Fruit fly (Drosophila melanogaster) whole organism, embryonic: ENCODE measurements around the gene Tango2.

Source experiments
- Abd-B ChIP-seq: fragments of 200-800 bp; sonication (Bioruptor generic); optimal IDR thresholded peaks from 2 replicates; lab custom pipeline; 2018; ENCODE audit warnings: missing biosample characterization, mild to moderate bottlenecking, missing genetic modification characterization, moderate library complexity
- Atf3 ChIP-seq: fragments of 200-800 bp; sonication (Bioruptor generic); optimal IDR thresholded peaks from 3 replicates; lab custom pipeline; 2016; ENCODE audit warnings: missing biosample characterization, missing genetic modification characterization
- CG13424 ChIP-seq: fragments of 200-800 bp; sonication (Bioruptor generic); optimal IDR thresholded peaks from 2 replicates; lab custom pipeline; 2019; ENCODE audit warnings: missing biosample characterization, mild to moderate bottlenecking, missing genetic modification characterization, moderate library complexity
- CG13894 ChIP-seq: fragments of 200-800 bp; sonication (Bioruptor generic); optimal IDR thresholded peaks from 3 replicates; lab custom pipeline; 2018; ENCODE audit warnings: missing biosample characterization, mild to moderate bottlenecking, missing genetic modification characterization, moderate library complexity
- CG4360 ChIP-seq: fragments of 200-800 bp; sonication (Bioruptor generic); IDR thresholded peaks from 2 replicates; pipeline ENCODE4 v1.3.6; 2022; ENCODE audit warnings: missing biosample characterization, missing genetic modification characterization
- CG5245 ChIP-seq: fragments of 200-800 bp; sonication (Bioruptor generic); optimal IDR thresholded peaks from 3 replicates; lab custom pipeline; 2016; ENCODE audit warnings: missing biosample characterization, missing genetic modification characterization
- HmgD ChIP-seq: fragments of 200-800 bp; sonication (Bioruptor generic); optimal IDR thresholded peaks from 3 replicates; lab custom pipeline; 2016; ENCODE audit warnings: missing biosample characterization, missing genetic modification characterization
- Lpt ChIP-seq: fragments of >200 bp; optimal IDR thresholded peaks from 2 replicates; lab custom pipeline; 2018; ENCODE audit warnings: missing biosample characterization, missing genetic modification characterization
- Oaz ChIP-seq: fragments of 200-800 bp; sonication (Bioruptor generic); IDR thresholded peaks from 2 replicates; pipeline ENCODE4 v1.3.6; 2022; ENCODE audit warnings: missing biosample characterization, missing genetic modification characterization
- Xrp1 ChIP-seq: fragments of 200-800 bp; sonication (Bioruptor generic); IDR thresholded peaks from 2 replicates; pipeline ENCODE4 v1.3.6; 2022; ENCODE audit warnings: missing biosample characterization, missing genetic modification characterization
- pfk ChIP-seq: fragments of 200-800 bp; sonication (Bioruptor generic); optimal IDR thresholded peaks from 2 replicates; lab custom pipeline; 2018; ENCODE audit warnings: missing biosample characterization, mild to moderate bottlenecking, missing genetic modification characterization, moderate library complexity
- sr ChIP-seq: fragments of 200-800 bp; sonication (Bioruptor generic); IDR thresholded peaks from 3 replicates; pipeline ENCODE4 v1.3.6; 2022; ENCODE audit warnings: missing biosample characterization, missing genetic modification characterization
- ssp ChIP-seq: fragments of 200-800 bp; sonication (Bioruptor generic); IDR thresholded peaks from 2 replicates; pipeline ENCODE4 v1.3.6; 2022; ENCODE audit warnings: missing biosample characterization, missing genetic modification characterization
- zen2 ChIP-seq: fragments of 200-800 bp; sonication (Bioruptor generic); IDR thresholded peaks from 3 replicates; pipeline ENCODE4 v1.3.6; 2022; ENCODE audit warnings: missing biosample characterization, missing genetic modification characterization; ENCODE audit not compliant: partially characterized antibody

- TF ChIP-seq CG13424: no peak
- TF ChIP-seq sr (GFP tag; lab: Robert Waterston, UW): peak; percentile 73; the same call in 2 of the 3 replicates
- TF ChIP-seq Atf3 (GFP tag; lab: Kevin White, UChicago): no peak
- TF ChIP-seq Abd-B (GFP tag; lab: Kevin White, UChicago): no peak
- TF ChIP-seq CG4360 (GFP tag; lab: Robert Waterston, UW): no peak
- no peak for TF ChIP-seq Lpt (GFP tag; lab: Kevin White, UChicago)
- TF ChIP-seq ssp (GFP tag; lab: Robert Waterston, UW): no peak
- no peak for TF ChIP-seq zen2
- TF ChIP-seq HmgD: no peak
- no peak for TF ChIP-seq Oaz
- no peak for TF ChIP-seq Xrp1
- TF ChIP-seq CG5245 (GFP tag; lab: Kevin White, UChicago): no peak
- TF ChIP-seq CG13894 (tag; lab: Kevin White, UChicago): peak; percentile 54
- no peak for TF ChIP-seq pfk (GFP tag; lab: Kevin White, UChicago)
Measured at dm6 chrX:13632606-13633005, 15.8 kb downstream of the Tango2 start.
